Worm (Caenorhabditis elegans) whole organism, late embryonic: ENCODE measurements around the gene feh-1.

Experiments used
- C08G9.2 ChIP-seq: sonication (generic microtip); optimal IDR thresholded peaks from 2 replicates; lab custom pipeline; 2016; ENCODE audit warnings: mild to moderate bottlenecking, missing genetic modification characterization, moderate library complexity, missing compliant biosample characterization
- C38D4.7 ChIP-seq: fragments of 200-800 bp; sonication (Bioruptor generic); optimal IDR thresholded peaks from 2 replicates; lab custom pipeline; 2018; ENCODE audit warnings: mild to moderate bottlenecking, missing genetic modification characterization, moderate library complexity, missing compliant biosample characterization
- F13H6.1 ChIP-seq: sonication (generic microtip); optimal IDR thresholded peaks from 2 replicates; lab custom pipeline; 2016; ENCODE audit warnings: missing genetic modification characterization, missing compliant biosample characterization
- K02D7.2 ChIP-seq: sonication (generic microtip); optimal IDR thresholded peaks from 2 replicates; lab custom pipeline; 2017; ENCODE audit warnings: mild to moderate bottlenecking, missing genetic modification characterization, missing compliant biosample characterization
- ama-1 ChIP-seq: fragments of 150-350 bp; optimal IDR thresholded peaks from 2 replicates; lab custom pipeline; 2014
- ceh-14 ChIP-seq: sonication (generic microtip); optimal IDR thresholded peaks from 2 replicates; lab custom pipeline; 2016; ENCODE audit warnings: missing genotype, missing genetic modification characterization, missing compliant biosample characterization
- ceh-18 ChIP-seq: sonication (generic microtip); optimal IDR thresholded peaks from 2 replicates; lab custom pipeline; 2016; ENCODE audit warnings: missing genetic modification characterization, missing compliant biosample characterization
- ceh-19 ChIP-seq: fragments of 200-800 bp; sonication (Bioruptor generic); optimal IDR thresholded peaks from 2 replicates; lab custom pipeline; 2018; ENCODE audit warnings: mild to moderate bottlenecking, missing genetic modification characterization, missing compliant biosample characterization
- ceh-2 ChIP-seq: sonication (generic microtip); optimal IDR thresholded peaks from 2 replicates; lab custom pipeline; 2016; ENCODE audit warnings: missing genotype, missing genetic modification characterization, missing compliant biosample characterization
- ceh-22 ChIP-seq: sonication (generic microtip); optimal IDR thresholded peaks from 2 replicates; lab custom pipeline; 2017; ENCODE audit warnings: missing biosample characterization, missing genetic modification characterization
- ceh-24 ChIP-seq: sonication (generic microtip); optimal IDR thresholded peaks from 2 replicates; lab custom pipeline; 2016; ENCODE audit warnings: mild to moderate bottlenecking, missing genetic modification characterization, missing compliant biosample characterization
- ceh-34 ChIP-seq: sonication (generic microtip); optimal IDR thresholded peaks from 2 replicates; lab custom pipeline; 2016; ENCODE audit warnings: mild to moderate bottlenecking, missing genetic modification characterization, missing compliant biosample characterization
- ceh-45 ChIP-seq: fragments of 200-800 bp; sonication (Bioruptor generic); IDR thresholded peaks from 2 replicates; pipeline ENCODE4 v1.3.6; 2022; ENCODE audit warnings: missing genetic modification reagents, missing genetic modification characterization, missing compliant biosample characterization
- ceh-48 ChIP-seq: sonication (generic microtip); optimal IDR thresholded peaks from 2 replicates; lab custom pipeline; 2016; ENCODE audit warnings: missing genetic modification characterization, inconsistent platforms, missing compliant biosample characterization
- ceh-9 ChIP-seq: sonication (generic microtip); optimal IDR thresholded peaks from 2 replicates; lab custom pipeline; 2016; ENCODE audit warnings: mild to moderate bottlenecking, missing genetic modification characterization, inconsistent platforms, missing compliant biosample characterization
- che-1 ChIP-seq: sonication (generic microtip); optimal IDR thresholded peaks from 2 replicates; lab custom pipeline; 2016; ENCODE audit warnings: mild to moderate bottlenecking, missing genetic modification characterization, missing compliant biosample characterization
- dmd-4 ChIP-seq: sonication (generic microtip); optimal IDR thresholded peaks from 2 replicates; lab custom pipeline; 2016; ENCODE audit warnings: borderline replicate concordance, missing genetic modification characterization, missing compliant biosample characterization
- elt-2 ChIP-seq: sonication (generic microtip); optimal IDR thresholded peaks from 2 replicates; lab custom pipeline; 2016; ENCODE audit warnings: missing genetic modification reagents, missing genetic modification characterization, missing compliant biosample characterization
- elt-4 ChIP-seq: sonication (generic microtip); optimal IDR thresholded peaks from 2 replicates; lab custom pipeline; 2016; ENCODE audit warnings: missing genetic modification characterization, missing compliant biosample characterization
- ets-4 ChIP-seq: sonication (generic microtip); optimal IDR thresholded peaks from 2 replicates; lab custom pipeline; 2016; ENCODE audit warnings: missing genetic modification characterization, missing compliant biosample characterization
- eyg-1 ChIP-seq: sonication (generic microtip); optimal IDR thresholded peaks from 2 replicates; lab custom pipeline; 2016; ENCODE audit warnings: missing genotype, missing genetic modification characterization, missing compliant biosample characterization
- gmeb-2 ChIP-seq: sonication (generic microtip); optimal IDR thresholded peaks from 2 replicates; lab custom pipeline; 2016; ENCODE audit warnings: missing genetic modification characterization, inconsistent platforms, missing compliant biosample characterization
- hlh-13 ChIP-seq: fragments of 200-800 bp; sonication (Bioruptor generic); optimal IDR thresholded peaks from 2 replicates; lab custom pipeline; 2018; ENCODE audit warnings: mild to moderate bottlenecking, missing genetic modification characterization, missing compliant biosample characterization
- hlh-15 ChIP-seq: sonication (generic microtip); optimal IDR thresholded peaks from 2 replicates; lab custom pipeline; 2016; ENCODE audit warnings: missing genetic modification characterization, missing compliant biosample characterization
- hlh-30 ChIP-seq: sonication (generic microtip); optimal IDR thresholded peaks from 2 replicates; lab custom pipeline; 2017; ENCODE audit warnings: antibody characterized with exemption, missing genetic modification characterization, missing compliant biosample characterization; ENCODE audit not compliant: insufficient read depth
- hlh-6 ChIP-seq: sonication (generic microtip); optimal IDR thresholded peaks from 2 replicates; lab custom pipeline; 2016; ENCODE audit warnings: missing genotype, missing genetic modification characterization, missing compliant biosample characterization
- lim-6 ChIP-seq: sonication (generic microtip); optimal IDR thresholded peaks from 2 replicates; lab custom pipeline; 2016; ENCODE audit warnings: missing genetic modification characterization, missing compliant biosample characterization
- lin-11 ChIP-seq: fragments of 200-800 bp; sonication (Bioruptor generic); optimal IDR thresholded peaks from 2 replicates; lab custom pipeline; 2018; ENCODE audit warnings: mild to moderate bottlenecking, missing genetic modification characterization, missing compliant biosample characterization
- madf-2 ChIP-seq: sonication (generic microtip); optimal IDR thresholded peaks from 2 replicates; lab custom pipeline; 2017; ENCODE audit warnings: missing genetic modification characterization, missing compliant biosample characterization
- mec-3 ChIP-seq: sonication (generic microtip); optimal IDR thresholded peaks from 2 replicates; lab custom pipeline; 2016; ENCODE audit warnings: borderline replicate concordance, missing genetic modification characterization, missing compliant biosample characterization
- nfya-1 ChIP-seq: sonication (generic microtip); optimal IDR thresholded peaks from 2 replicates; lab custom pipeline; 2017; ENCODE audit warnings: missing genetic modification characterization, mild to moderate bottlenecking, missing compliant biosample characterization, antibody characterized with exemption, moderate library complexity
- nhr-11 ChIP-seq: fragments of 150-350 bp; optimal IDR thresholded peaks from 2 replicates; lab custom pipeline; 2014; ENCODE audit warnings: missing biosample characterization, missing genetic modification characterization
- nhr-232 ChIP-seq: sonication (generic microtip); optimal IDR thresholded peaks from 2 replicates; lab custom pipeline; 2016; ENCODE audit warnings: missing genetic modification characterization, missing compliant biosample characterization
- npax-4 ChIP-seq: sonication (generic microtip); optimal IDR thresholded peaks from 2 replicates; lab custom pipeline; 2016; ENCODE audit warnings: missing genetic modification characterization, missing compliant biosample characterization
- odd-2 ChIP-seq: sonication (generic microtip); optimal IDR thresholded peaks from 2 replicates; lab custom pipeline; 2017; ENCODE audit warnings: antibody characterized with exemption, mild to moderate bottlenecking, missing genetic modification characterization, missing compliant biosample characterization
- pat-9 ChIP-seq: fragments of 200-800 bp; sonication (Bioruptor generic); optimal IDR thresholded peaks from 2 replicates; lab custom pipeline; 2018; ENCODE audit warnings: mild to moderate bottlenecking, missing genetic modification characterization, moderate library complexity, missing compliant biosample characterization
- pax-1 ChIP-seq: fragments of 150-350 bp; optimal IDR thresholded peaks from 2 replicates; lab custom pipeline; 2014; ENCODE audit warnings: missing biosample characterization, missing genetic modification characterization
- pha-4 ChIP-seq: fragments of 150-350 bp; optimal IDR thresholded peaks from 2 replicates; lab custom pipeline; 2018; ENCODE audit warnings: missing biosample characterization, missing genetic modification reagents, missing genetic modification characterization
- pqm-1 ChIP-seq: sonication (generic microtip); optimal IDR thresholded peaks from 2 replicates; lab custom pipeline; 2016; ENCODE audit warnings: missing genetic modification characterization, missing compliant biosample characterization
- sox-2 ChIP-seq: fragments of 200-800 bp; sonication (Bioruptor generic); IDR thresholded peaks from 2 replicates; pipeline ENCODE4 v1.3.6; 2022; ENCODE audit warnings: missing genetic modification reagents, missing genetic modification characterization, missing compliant biosample characterization
- tbx-2 ChIP-seq: sonication (generic microtip); optimal IDR thresholded peaks from 2 replicates; lab custom pipeline; 2016; ENCODE audit warnings: missing genetic modification characterization, missing compliant biosample characterization
- tbx-7 ChIP-seq: sonication (generic microtip); optimal IDR thresholded peaks from 2 replicates; lab custom pipeline; 2016; ENCODE audit warnings: missing genotype, missing genetic modification characterization, missing compliant biosample characterization
- ttx-3 ChIP-seq: sonication (generic microtip); optimal IDR thresholded peaks from 2 replicates; lab custom pipeline; 2016; ENCODE audit warnings: missing genetic modification reagents, missing genetic modification characterization, missing compliant biosample characterization
- unc-3 ChIP-seq, 2 experiments: fragments of 200-800 bp in 1 of 2; sonication (Bioruptor generic) in 1 of 2; sonication (generic microtip) in 1 of 2; conservative IDR thresholded peaks in 1 of 2; optimal IDR thresholded peaks in 1 of 2; 2 replicates each; pipeline versions ENCODE4 v1.3.6 to Lab custom; 2016 to 2022; ENCODE audit warnings: missing compliant biosample characterization in 2 of 2, missing genetic modification characterization in 2 of 2, missing genetic modification reagents in 1 of 2
- unc-42 ChIP-seq: sonication (generic microtip); optimal IDR thresholded peaks from 2 replicates; lab custom pipeline; 2016; ENCODE audit warnings: missing genotype, missing genetic modification characterization, missing compliant biosample characterization
- unc-55 ChIP-seq: sonication (generic microtip); optimal IDR thresholded peaks from 2 replicates; lab custom pipeline; 2017; ENCODE audit warnings: missing biosample characterization, missing genetic modification reagents, missing genetic modification characterization
- unc-86 ChIP-seq: sonication (generic microtip); optimal IDR thresholded peaks from 2 replicates; lab custom pipeline; 2016; ENCODE audit warnings: missing genetic modification characterization, missing compliant biosample characterization
- zip-5 ChIP-seq: sonication (generic microtip); optimal IDR thresholded peaks from 2 replicates; lab custom pipeline; 2016; ENCODE audit warnings: missing genetic modification characterization, missing compliant biosample characterization
- ztf-16 ChIP-seq: sonication (generic microtip); optimal IDR thresholded peaks from 2 replicates; lab custom pipeline; 2017; ENCODE audit warnings: missing genetic modification characterization, missing compliant biosample characterization

The feh-1 gene

DNA sequence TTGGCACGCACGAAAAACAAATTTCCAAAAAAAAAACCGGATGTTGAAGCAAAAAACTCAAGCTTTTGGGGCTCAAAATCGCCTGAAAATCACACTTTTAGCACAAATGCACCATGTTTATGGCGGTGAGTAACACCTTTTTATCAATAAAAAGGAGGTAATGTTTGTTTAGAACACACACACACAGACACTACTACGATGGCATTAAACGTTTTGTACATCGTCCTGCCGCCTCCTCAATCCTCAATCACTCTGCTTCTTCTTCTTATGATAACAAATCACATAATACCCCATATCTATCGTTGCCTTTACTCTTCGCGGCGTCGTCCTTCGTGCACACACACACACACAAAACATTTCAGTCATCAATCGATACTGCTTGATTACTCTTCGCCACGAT, 36.5 kb downstream of the feh-1 start, which contains the start of gene gpa-17:
Gene gpa-17, plus strand, starts transcription at position 363 of the 400 bp plus-strand sequence.
- no peak for TF ChIP-seq ceh-45
- TF ChIP-seq tbx-2 (tag; lab: Kevin White, UChicago), result no peak
- TF ChIP-seq tbx-7 (tag; lab: Kevin White, UChicago), result no peak
- TF ChIP-seq nhr-11 (tag; lab: Kevin White, UChicago), result no peak
- no peak for TF ChIP-seq ets-4 (tag; lab: Kevin White, UChicago)
- TF ChIP-seq ceh-24 (tag; lab: Kevin White, UChicago), result no peak
- no peak for TF ChIP-seq zip-5 (tag; lab: Kevin White, UChicago)
- no peak for TF ChIP-seq ama-1 (lab: Kevin White, UChicago)
- TF ChIP-seq ceh-9 (tag; lab: Kevin White, UChicago), result no peak
- TF ChIP-seq ceh-14, result no peak
- no peak for TF ChIP-seq che-1 (tag; lab: Kevin White, UChicago)
- no peak for TF ChIP-seq C08G9.2
- no peak for TF ChIP-seq F13H6.1 (tag; lab: Kevin White, UChicago)
- TF ChIP-seq hlh-6, result no peak
- no peak for TF ChIP-seq hlh-30 (tag; lab: Kevin White, UChicago)
- no peak for TF ChIP-seq gmeb-2
- TF ChIP-seq hlh-15 (tag; lab: Kevin White, UChicago), result no peak
- TF ChIP-seq, all 69 proteins: peak for 0

DNA sequence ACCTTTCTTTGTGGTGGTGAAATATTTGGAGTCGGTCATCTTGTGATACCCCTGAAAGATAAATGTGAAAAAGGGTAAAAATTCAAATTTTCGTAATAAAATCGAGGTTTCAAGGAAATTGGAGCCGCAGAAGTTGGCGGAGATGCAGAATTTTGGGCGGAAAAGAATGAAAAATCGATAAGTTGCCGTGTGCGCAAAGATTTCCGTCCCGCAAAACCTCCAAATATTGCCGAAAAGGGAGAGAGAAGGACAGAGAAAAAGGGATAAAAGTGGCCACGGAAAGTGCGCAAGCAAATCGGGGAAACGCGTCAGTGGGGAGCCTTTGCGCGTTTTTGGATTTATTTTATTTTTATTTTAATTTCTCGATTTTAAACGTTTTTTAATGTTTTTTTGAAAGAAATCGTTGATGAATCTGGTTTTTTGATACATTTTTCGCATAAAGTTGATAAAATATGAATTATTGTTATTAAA, 47.3 kb downstream of the feh-1 start, which contains the start of gene apb-1:
Gene apb-1, minus strand, starts transcription at position 51 of the 471 bp plus-strand sequence.
- TF ChIP-seq pax-1 (tag; lab: Kevin White, UChicago), result peak; percentile 44
- peak; percentile 25 for TF ChIP-seq ets-4 (tag; lab: Kevin White, UChicago)
- TF ChIP-seq ceh-18 (tag; lab: Kevin White, UChicago), result peak; percentile 68
- TF ChIP-seq unc-42 (tag; lab: Kevin White, UChicago), result peak; percentile 85
- TF ChIP-seq madf-2, result peak; percentile 61
- peak; percentile 58 for TF ChIP-seq npax-4 (tag; lab: Kevin White, UChicago)
- no peak for TF ChIP-seq pat-9 (tag; lab: Kevin White, UChicago)
- TF ChIP-seq odd-2 (tag; lab: Kevin White, UChicago), result no peak
- no peak for TF ChIP-seq nhr-232 (tag; lab: Kevin White, UChicago)
- TF ChIP-seq unc-86 (tag; lab: Kevin White, UChicago), result peak; percentile 79
- TF ChIP-seq ama-1 (lab: Kevin White, UChicago), result no peak
- peak; percentile 84 for TF ChIP-seq nfya-1 (tag; lab: Kevin White, UChicago)
- peak; percentile 24 for TF ChIP-seq C38D4.7 (GFP tag; lab: Kevin White, UChicago)
- no peak for TF ChIP-seq pqm-1
- no peak for TF ChIP-seq elt-4 (tag; lab: Kevin White, UChicago)
- no peak for TF ChIP-seq ceh-22 (tag; lab: Kevin White, UChicago)
- TF ChIP-seq lim-6 (tag; lab: Kevin White, UChicago), result peak; percentile 15
- TF ChIP-seq unc-55 (GFP tag; lab: Kevin White, UChicago), result peak; percentile 32
- peak; percentile 60 for TF ChIP-seq ceh-14
- peak; percentile 58 for TF ChIP-seq che-1 (tag; lab: Kevin White, UChicago)
- peak; percentile 98 for TF ChIP-seq ceh-48
- no peak for TF ChIP-seq K02D7.2 (tag; lab: Kevin White, UChicago)
- no peak for TF ChIP-seq nhr-11 (tag; lab: Kevin White, UChicago)
- no peak for TF ChIP-seq dmd-4
- peak; percentile 19 for TF ChIP-seq hlh-13 (GFP tag; lab: Kevin White, UChicago)
- TF ChIP-seq unc-3 (GFP tag; conservative IDR thresholded peaks at IDR 0.05; lab: Robert Waterston, UW), result 0 out of 2 replicates have a peak, but pooled peaks have one; percentile 20
- peak; percentile 33 for TF ChIP-seq unc-3 (tag; optimal IDR thresholded peaks at IDR 0.05; lab: Kevin White, UChicago)
- TF ChIP-seq hlh-30 (tag; lab: Kevin White, UChicago), result no peak
- TF ChIP-seq hlh-6, result no peak
- no peak for TF ChIP-seq mec-3 (tag; lab: Kevin White, UChicago)
- TF ChIP-seq ttx-3 (tag; lab: Kevin White, UChicago), result peak; percentile 51
- TF ChIP-seq eyg-1 (tag; lab: Kevin White, UChicago), result no peak
- TF ChIP-seq ceh-2 (tag; lab: Kevin White, UChicago), result peak; percentile 58
- no peak for TF ChIP-seq pha-4 (tag; lab: Kevin White, UChicago)
- peak; percentile 52 for TF ChIP-seq gmeb-2
- peak; percentile 49 for TF ChIP-seq lin-11 (tag; lab: Kevin White, UChicago)
- peak; percentile 53 for TF ChIP-seq sox-2 (GFP tag; lab: Robert Waterston, UW)
- peak; percentile 62 for TF ChIP-seq C08G9.2
- TF ChIP-seq tbx-7 (tag; lab: Kevin White, UChicago), result no peak
- TF ChIP-seq ceh-34 (tag; lab: Kevin White, UChicago), result peak; percentile 86
- peak; percentile 65 for TF ChIP-seq ztf-16 (tag; lab: Kevin White, UChicago)
- peak; percentile 79 for TF ChIP-seq ceh-19 (GFP tag; lab: Kevin White, UChicago)
- TF ChIP-seq elt-2 (tag; lab: Kevin White, UChicago), result peak; percentile 81
- no peak for TF ChIP-seq ceh-24 (tag; lab: Kevin White, UChicago)
